Fruit fly (Drosophila melanogaster) whole organism, prepupa: ENCODE data around the gene arm.

Source experiments
- Blimp-1 ChIP-seq: fragments of 200-800 bp; sonication (Bioruptor generic); optimal IDR thresholded peaks from 3 replicates; lab custom pipeline; 2017; ENCODE audit warnings: missing biosample characterization, missing genetic modification characterization, mild to moderate bottlenecking, moderate library complexity, missing genetic modification reagents
- CG10631 ChIP-seq: fragments of 200-800 bp; sonication (Bioruptor generic); optimal IDR thresholded peaks from 2 replicates; lab custom pipeline; 2016; ENCODE audit warnings: missing biosample characterization, missing genetic modification characterization
- CG10669 ChIP-seq: fragments of 200-800 bp; sonication (Bioruptor generic); optimal IDR thresholded peaks from 3 replicates; lab custom pipeline; 2018; ENCODE audit warnings: missing biosample characterization, mild to moderate bottlenecking, missing genetic modification characterization, moderate library complexity
- CG11762 ChIP-seq: fragments of 200-800 bp; sonication (Bioruptor generic); optimal IDR thresholded peaks from 3 replicates; lab custom pipeline; 2016; ENCODE audit warnings: missing biosample characterization, missing genetic modification characterization; ENCODE audit not compliant: insufficient read depth
- CG11902 ChIP-seq: fragments of 200-800 bp; sonication (Bioruptor generic); optimal IDR thresholded peaks from 3 replicates; lab custom pipeline; 2016; ENCODE audit warnings: missing biosample characterization, missing genetic modification characterization
- CG1621 ChIP-seq: fragments of 200-800 bp; sonication (Bioruptor generic); optimal IDR thresholded peaks from 3 replicates; lab custom pipeline; 2018; ENCODE audit warnings: missing biosample characterization, mild to moderate bottlenecking, missing genetic modification characterization
- CG31627 ChIP-seq: fragments of 200-800 bp; sonication (Bioruptor generic); optimal IDR thresholded peaks from 3 replicates; lab custom pipeline; 2016; ENCODE audit warnings: missing biosample characterization, missing genetic modification characterization
- CG34406 ChIP-seq: fragments of 200-800 bp; sonication (Bioruptor generic); optimal IDR thresholded peaks from 3 replicates; lab custom pipeline; 2016; ENCODE audit warnings: missing biosample characterization, missing genetic modification characterization
- CG3919 ChIP-seq: fragments of 200-800 bp; sonication (Bioruptor generic); optimal IDR thresholded peaks from 3 replicates; lab custom pipeline; 2016; ENCODE audit warnings: missing biosample characterization, missing genetic modification characterization
- CG4318 ChIP-seq: fragments of 200-800 bp; sonication (Bioruptor generic); optimal IDR thresholded peaks from 3 replicates; lab custom pipeline; 2017; ENCODE audit warnings: missing biosample characterization, mild to moderate bottlenecking, missing genetic modification characterization
- CG6163 ChIP-seq: fragments of 200-800 bp; sonication (Bioruptor generic); IDR thresholded peaks from 3 replicates; pipeline ENCODE4 v1.3.6; 2022; ENCODE audit warnings: missing biosample characterization, missing genetic modification characterization
- CG6276 ChIP-seq: fragments of 200-800 bp; sonication (Bioruptor generic); optimal IDR thresholded peaks from 2 replicates; lab custom pipeline; 2017; ENCODE audit warnings: missing biosample characterization, mild to moderate bottlenecking, missing genetic modification characterization
- CG6854 ChIP-seq: fragments of 200-800 bp; sonication (Bioruptor generic); optimal IDR thresholded peaks from 2 replicates; lab custom pipeline; 2017; ENCODE audit warnings: missing biosample characterization, mild to moderate bottlenecking, missing genetic modification characterization
- CG7368 ChIP-seq: fragments of 200-800 bp; sonication (Bioruptor generic); optimal IDR thresholded peaks from 3 replicates; lab custom pipeline; 2016; ENCODE audit warnings: missing biosample characterization, missing genetic modification characterization
- CG8119 ChIP-seq: fragments of 200-800 bp; sonication (Bioruptor generic); IDR thresholded peaks from 3 replicates; pipeline ENCODE4 v1.3.6; 2022; ENCODE audit warnings: missing biosample characterization, missing genetic modification characterization
- CG8319 ChIP-seq: fragments of 200-800 bp; sonication (Bioruptor generic); optimal IDR thresholded peaks from 3 replicates; lab custom pipeline; 2016; ENCODE audit warnings: missing biosample characterization, missing genetic modification characterization
- CG8632 ChIP-seq: fragments of 200-800 bp; sonication (Bioruptor generic); optimal IDR thresholded peaks from 3 replicates; lab custom pipeline; 2016; ENCODE audit warnings: missing biosample characterization, missing genetic modification characterization
- CG9139 ChIP-seq: fragments of 200-800 bp; sonication (Bioruptor generic); optimal IDR thresholded peaks from 3 replicates; lab custom pipeline; 2017; ENCODE audit warnings: missing biosample characterization, mild to moderate bottlenecking, missing genetic modification characterization
- Eip75B ChIP-seq: fragments of 200-800 bp; sonication (Bioruptor generic); optimal IDR thresholded peaks from 3 replicates; lab custom pipeline; 2016; ENCODE audit warnings: missing biosample characterization, missing genetic modification characterization
- Ets21C ChIP-seq: fragments of 200-800 bp; sonication (Bioruptor generic); optimal IDR thresholded peaks from 3 replicates; lab custom pipeline; 2016; ENCODE audit warnings: missing biosample characterization, missing genetic modification characterization
- Ets96B ChIP-seq: fragments of 200-800 bp; optimal IDR thresholded peaks from 2 replicates; lab custom pipeline; 2019; ENCODE audit warnings: missing biosample characterization, mild to moderate bottlenecking, missing genetic modification characterization, moderate library complexity
- Hr39 ChIP-seq: fragments of 200-800 bp; sonication (Bioruptor generic); optimal IDR thresholded peaks from 2 replicates; lab custom pipeline; 2016; ENCODE audit warnings: missing biosample characterization, missing genetic modification characterization
- Hr4 ChIP-seq: fragments of 200-800 bp; sonication (Bioruptor generic); optimal IDR thresholded peaks from 3 replicates; lab custom pipeline; 2016; ENCODE audit warnings: missing biosample characterization, missing genetic modification characterization
- Lpt ChIP-seq: fragments of 200-800 bp; sonication (Bioruptor generic); optimal IDR thresholded peaks from 3 replicates; lab custom pipeline; 2016; ENCODE audit warnings: missing biosample characterization, missing genetic modification characterization
- OdsH ChIP-seq: fragments of 200-800 bp; sonication (Bioruptor generic); optimal IDR thresholded peaks from 3 replicates; lab custom pipeline; 2016; ENCODE audit warnings: missing biosample characterization, missing genetic modification characterization
- Smox ChIP-seq: fragments of 200-800 bp; sonication (Bioruptor generic); optimal IDR thresholded peaks from 3 replicates; lab custom pipeline; 2016; ENCODE audit warnings: missing biosample characterization, missing genetic modification characterization
- Sox102F ChIP-seq: fragments of 200-800 bp; sonication (Bioruptor generic); optimal IDR thresholded peaks from 2 replicates; lab custom pipeline; 2016; ENCODE audit warnings: missing biosample characterization, mild to moderate bottlenecking, missing genetic modification characterization
- Sox15 ChIP-seq: fragments of 200-800 bp; sonication (Bioruptor generic); optimal IDR thresholded peaks from 3 replicates; lab custom pipeline; 2016; ENCODE audit warnings: missing biosample characterization, missing genetic modification characterization
- achi ChIP-seq: fragments of 200-800 bp; sonication (Bioruptor generic); optimal IDR thresholded peaks from 3 replicates; lab custom pipeline; 2016; ENCODE audit warnings: missing biosample characterization, missing genetic modification characterization
- acj6 ChIP-seq: fragments of 200-800 bp; sonication (Bioruptor generic); optimal IDR thresholded peaks from 3 replicates; lab custom pipeline; 2016; ENCODE audit warnings: missing biosample characterization, missing genetic modification characterization
- cyc ChIP-seq: fragments of 200-800 bp; sonication (Bioruptor generic); optimal IDR thresholded peaks from 3 replicates; lab custom pipeline; 2016; ENCODE audit warnings: missing biosample characterization, missing genetic modification characterization
- dsx ChIP-seq: fragments of 200-800 bp; optimal IDR thresholded peaks from 3 replicates; lab custom pipeline; 2019; ENCODE audit warnings: missing biosample characterization, mild to moderate bottlenecking, missing genetic modification characterization, moderate library complexity; ENCODE audit not compliant: poor library complexity, severe bottlenecking
- esn ChIP-seq: fragments of 200-800 bp; sonication (Bioruptor generic); optimal IDR thresholded peaks from 2 replicates; lab custom pipeline; 2016; ENCODE audit warnings: missing biosample characterization, mild to moderate bottlenecking, missing genetic modification characterization, moderate library complexity
- fd59A ChIP-seq: fragments of 200-800 bp; sonication (Bioruptor generic); optimal IDR thresholded peaks from 2 replicates; lab custom pipeline; 2017; ENCODE audit warnings: missing biosample characterization, mild to moderate bottlenecking, missing genetic modification characterization, missing genetic modification reagents
- fd85E ChIP-seq: fragments of 200-800 bp; sonication (Bioruptor generic); optimal IDR thresholded peaks from 3 replicates; lab custom pipeline; 2016; ENCODE audit warnings: missing biosample characterization, missing genetic modification characterization
- fkh ChIP-seq: fragments of 200-800 bp; sonication (Bioruptor generic); optimal IDR thresholded peaks from 3 replicates; lab custom pipeline; 2017; ENCODE audit warnings: missing biosample characterization, mild to moderate bottlenecking, missing genetic modification characterization, moderate library complexity
- lz ChIP-seq: fragments of 200-800 bp; sonication (Bioruptor generic); optimal IDR thresholded peaks from 3 replicates; lab custom pipeline; 2016; ENCODE audit warnings: missing biosample characterization, missing genetic modification characterization
- net ChIP-seq: fragments of 200-800 bp; sonication (Bioruptor generic); optimal IDR thresholded peaks from 3 replicates; lab custom pipeline; 2016; ENCODE audit warnings: missing biosample characterization, missing genetic modification characterization
- pdm3 ChIP-seq: fragments of 200-800 bp; sonication (Bioruptor generic); optimal IDR thresholded peaks from 3 replicates; lab custom pipeline; 2016; ENCODE audit warnings: missing biosample characterization, missing genetic modification characterization
- salr ChIP-seq, 2 experiments: fragments of 200-800 bp; sonication (Bioruptor generic); optimal IDR thresholded peaks; 3 replicates each; lab custom pipeline; 2016 to 2018; ENCODE audit warnings: missing biosample characterization in 2 of 2, missing genetic modification characterization in 2 of 2, mild to moderate bottlenecking in 1 of 2
- ss ChIP-seq, 2 experiments: fragments of 200-800 bp; sonication (Bioruptor generic); optimal IDR thresholded peaks; 2 replicates in 1 of 2; 3 replicates in 1 of 2; lab custom pipeline; 2017 to 2018; ENCODE audit warnings: mild to moderate bottlenecking in 2 of 2, missing biosample characterization in 2 of 2, missing genetic modification characterization in 2 of 2, moderate library complexity in 1 of 2
- topi ChIP-seq: fragments of 200-800 bp; sonication (Bioruptor generic); optimal IDR thresholded peaks from 3 replicates; lab custom pipeline; 2016; ENCODE audit warnings: missing biosample characterization, missing genetic modification characterization
- vri ChIP-seq: fragments of 200-800 bp; sonication (Bioruptor generic); optimal IDR thresholded peaks from 3 replicates; lab custom pipeline; 2016; ENCODE audit warnings: missing biosample characterization, mild to moderate bottlenecking, missing genetic modification characterization

arm gene

DNA sequence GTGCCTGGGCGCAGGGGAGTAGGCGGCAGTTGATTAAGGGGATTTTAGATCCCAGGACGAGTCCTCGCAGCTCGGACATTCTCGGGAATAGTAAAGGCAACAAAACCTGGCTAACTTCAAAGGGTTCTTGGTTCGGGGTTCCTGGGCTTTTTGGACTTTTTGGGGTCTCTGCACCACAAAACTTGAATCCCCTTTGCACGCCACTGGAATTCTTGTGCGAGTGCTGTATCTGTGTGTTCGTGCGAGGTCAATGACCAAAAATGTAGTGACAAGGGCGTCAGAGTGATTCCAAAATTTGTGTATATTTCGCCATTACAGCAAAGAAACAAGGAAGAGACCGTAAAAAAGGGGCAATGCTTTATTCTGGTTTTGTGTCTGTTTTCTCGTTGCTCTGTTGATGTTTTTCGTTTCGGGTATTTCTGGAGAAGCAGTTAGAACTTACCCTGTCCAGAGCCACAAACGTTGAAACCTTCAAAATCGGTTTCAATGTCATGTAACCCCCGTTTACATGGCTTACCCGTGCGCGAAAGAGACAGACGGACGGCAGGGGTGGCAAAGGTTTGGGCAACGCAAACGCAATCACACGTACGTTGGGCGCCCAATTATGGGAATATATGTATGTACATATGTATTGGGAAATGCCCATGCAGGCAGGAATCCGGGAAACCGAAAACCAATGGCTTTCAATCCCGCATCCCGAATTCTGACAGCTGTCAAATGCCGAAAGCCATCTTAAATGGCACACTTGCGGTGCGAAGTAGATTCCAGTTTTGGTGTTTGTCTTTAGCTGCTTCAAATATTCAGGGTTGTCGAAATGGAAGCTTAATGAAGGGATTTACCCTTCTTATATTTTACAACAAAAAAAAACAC lies 44.0 kb upstream of the arm start (continued):
- TF ChIP-seq CG6163 (GFP tag; lab: Robert Waterston, UW) (peak; percentile 51; the same call in 2 of the 3 replicates), CG10631 (peak; percentile 56), net (GFP tag; lab: Kevin White, UChicago) (no peak), CG8319 (peak; percentile 38), CG11902 (GFP tag; lab: Kevin White, UChicago) (peak; percentile 61), Sox15 (GFP tag; lab: Kevin White, UChicago) (peak; percentile 62), CG8119 (peak; percentile 20; the same call in 1 of the 3 replicates), esn (GFP tag; lab: Kevin White, UChicago) (peak; percentile 82), lz (peak; percentile 88), CG6854 (GFP tag; lab: Kevin White, UChicago) (peak; percentile 76), Blimp-1 (GFP tag; lab: Kevin White, UChicago) (peak; percentile 47), fd85E (peak; percentile 10), CG11762 (GFP tag; lab: Kevin White, UChicago) (no peak), OdsH (GFP tag; lab: Kevin White, UChicago) (peak; percentile 28), dsx (GFP tag; lab: Kevin White, UChicago) (no peak), Lpt (GFP tag; lab: Kevin White, UChicago) (no peak), vri (no peak), Smox (peak; percentile 80), CG3919 (GFP tag; lab: Kevin White, UChicago) (peak; percentile 23), CG34406 (GFP tag; lab: Kevin White, UChicago) (peak; percentile 58), Hr4 (no peak), CG6276 (GFP tag; lab: Kevin White, UChicago) (no peak), Ets96B (tag; lab: Kevin White, UChicago) (peak; percentile 4), CG1621 (tag; lab: Kevin White, UChicago) (no peak), CG7368 (GFP tag; lab: Kevin White, UChicago) (peak; percentile 52), topi (GFP tag; lab: Kevin White, UChicago) (peak; percentile 87), Hr39 (peak; percentile 90), pdm3 (GFP tag; lab: Kevin White, UChicago) (peak; percentile 40)
- TF ChIP-seq, all 60 proteins: peak for 37

DNA sequence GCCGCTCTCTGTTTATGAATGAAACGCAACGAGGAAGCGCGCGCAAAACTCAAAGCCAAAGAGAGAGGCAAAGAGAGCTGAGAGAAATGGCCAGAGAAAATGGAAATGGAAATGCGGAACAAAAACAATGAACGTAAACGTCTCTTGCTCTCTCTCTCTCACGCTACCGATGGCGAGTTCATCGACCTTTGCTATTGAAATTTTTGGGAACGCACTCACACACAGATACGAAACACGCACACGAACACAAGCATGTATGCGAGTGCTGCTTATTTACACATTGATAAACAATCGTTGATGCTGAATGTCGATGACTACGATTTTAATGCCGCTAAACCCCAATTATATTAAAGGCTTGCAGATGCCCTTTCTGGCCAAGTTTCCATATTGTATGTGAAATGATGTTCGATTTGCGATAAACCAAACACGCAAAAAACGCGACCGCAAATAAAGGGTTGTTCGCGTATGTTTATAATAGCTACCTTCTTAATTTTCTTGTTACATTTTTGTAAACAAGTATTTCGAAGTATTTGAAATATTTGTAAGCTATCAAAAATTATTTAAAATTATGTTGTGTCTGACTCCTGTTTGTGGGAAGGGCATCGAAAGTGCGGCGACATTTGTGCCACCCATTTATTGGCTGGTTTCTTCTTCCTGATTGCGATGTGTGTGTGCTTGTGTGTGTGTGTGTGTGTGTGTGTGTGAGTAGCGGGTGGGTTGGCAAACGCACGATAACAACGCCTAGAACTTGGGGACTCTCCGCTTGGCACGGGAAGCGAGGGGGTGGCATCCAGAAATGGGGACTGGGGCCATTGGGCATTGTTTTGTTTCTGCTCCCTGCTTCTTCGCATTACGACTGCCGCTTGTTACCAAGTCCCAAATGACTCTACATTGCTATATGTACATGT lies 43.1 kb upstream of the arm start:
- peak; percentile 81 for TF ChIP-seq CG31627 (GFP tag; lab: Kevin White, UChicago)
- TF ChIP-seq CG3919 (GFP tag; lab: Kevin White, UChicago): peak; percentile 39
- peak; percentile 74 for TF ChIP-seq Ets21C (GFP tag; lab: Kevin White, UChicago)
- peak; percentile 50 for TF ChIP-seq cyc (GFP tag; lab: Kevin White, UChicago)
- no peak for TF ChIP-seq CG9139 (GFP tag; lab: Kevin White, UChicago)
- peak; percentile 89 for TF ChIP-seq fkh (GFP tag; lab: Kevin White, UChicago)
- TF ChIP-seq CG34406 (GFP tag; lab: Kevin White, UChicago): peak; percentile 71
- TF ChIP-seq Sox15 (GFP tag; lab: Kevin White, UChicago): peak; percentile 64
- peak; percentile 84 for TF ChIP-seq Sox102F (GFP tag; lab: Kevin White, UChicago)
- TF ChIP-seq CG10669 (GFP tag; lab: Kevin White, UChicago): peak; percentile 67
- peak; percentile 79 for TF ChIP-seq esn (GFP tag; lab: Kevin White, UChicago)
- TF ChIP-seq CG11762 (GFP tag; lab: Kevin White, UChicago): peak; percentile 55
- TF ChIP-seq achi (GFP tag; lab: Kevin White, UChicago): peak; percentile 55
- TF ChIP-seq OdsH (GFP tag; lab: Kevin White, UChicago): peak; percentile 50
- peak; percentile 32 for TF ChIP-seq fd59A (GFP tag; lab: Kevin White, UChicago)
- TF ChIP-seq CG8119: no peak
- no peak for TF ChIP-seq fd85E
- TF ChIP-seq vri: peak; percentile 68
- TF ChIP-seq salr (GFP tag; optimal IDR thresholded peaks at IDR 0.05; lab: Kevin White, UChicago): peak in 1 of 2 experiments; percentile 30
- TF ChIP-seq dsx (GFP tag; lab: Kevin White, UChicago): peak; percentile 22
- TF ChIP-seq acj6: peak; percentile 65
- TF ChIP-seq CG7368 (GFP tag; lab: Kevin White, UChicago): no peak
- peak; percentile 37 to 69 for TF ChIP-seq ss (GFP tag; optimal IDR thresholded peaks at IDR 0.05; lab: Kevin White, UChicago)
- TF ChIP-seq CG1621 (tag; lab: Kevin White, UChicago): peak; percentile 10
- TF ChIP-seq pdm3 (GFP tag; lab: Kevin White, UChicago): peak; percentile 54
- peak; percentile 22 for TF ChIP-seq CG4318 (GFP tag; lab: Kevin White, UChicago)
- peak; percentile 46 for TF ChIP-seq CG6854 (GFP tag; lab: Kevin White, UChicago)
- peak; percentile 61 for TF ChIP-seq CG8632 (GFP tag; lab: Kevin White, UChicago)
- TF ChIP-seq Eip75B (GFP tag; lab: Kevin White, UChicago): peak; percentile 73
- TF ChIP-seq Blimp-1 (GFP tag; lab: Kevin White, UChicago): peak; percentile 61
